Worm (Caenorhabditis elegans) whole organism, L4/young adult: ENCODE data around the gene nhr-199.

Experiments used
- W03F9.2 ChIP-seq: fragments of 150-350 bp; optimal IDR thresholded peaks from 2 replicates; lab custom pipeline; 2014; ENCODE audit warnings: missing biosample characterization, missing genetic modification characterization
- dao-5 ChIP-seq: sonication (generic microtip); optimal IDR thresholded peaks from 2 replicates; lab custom pipeline; 2016; ENCODE audit warnings: missing genotype, missing genetic modification characterization, moderate library complexity, missing compliant biosample characterization
- him-1 ChIP-seq: sonication (generic microtip); optimal IDR thresholded peaks from 2 replicates; lab custom pipeline; 2016; ENCODE audit warnings: missing genotype, missing genetic modification reagents, missing genetic modification characterization, missing compliant biosample characterization

DNA sequence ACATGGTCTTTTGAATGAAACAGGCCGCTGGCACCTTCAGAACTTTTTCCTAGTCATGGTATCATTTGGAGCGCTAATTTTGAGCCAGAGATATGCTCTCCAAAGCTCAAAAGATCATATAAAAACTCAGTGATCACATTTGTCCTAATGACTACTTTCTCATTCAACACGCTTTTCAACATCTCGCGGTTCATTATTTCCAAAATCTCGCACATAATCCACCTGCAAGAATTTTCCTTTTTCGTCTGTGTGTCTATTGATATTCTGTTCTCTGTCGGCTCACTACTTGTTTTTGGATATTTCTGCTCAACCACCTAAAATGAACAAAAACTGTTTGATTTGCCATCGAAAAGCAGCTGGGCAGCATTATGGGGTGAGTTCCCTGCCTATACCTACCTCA, 26.0 kb downstream of the nhr-199 start, which contains the start of gene nhr-51:
- no peak for TF ChIP-seq him-1 (tag; lab: Kevin White, UChicago)
- no peak for TF ChIP-seq W03F9.2
- no peak for TF ChIP-seq dao-5
